Worm (Caenorhabditis elegans): ENCODE data around the gene math-25.

math-25 gene

DNA sequence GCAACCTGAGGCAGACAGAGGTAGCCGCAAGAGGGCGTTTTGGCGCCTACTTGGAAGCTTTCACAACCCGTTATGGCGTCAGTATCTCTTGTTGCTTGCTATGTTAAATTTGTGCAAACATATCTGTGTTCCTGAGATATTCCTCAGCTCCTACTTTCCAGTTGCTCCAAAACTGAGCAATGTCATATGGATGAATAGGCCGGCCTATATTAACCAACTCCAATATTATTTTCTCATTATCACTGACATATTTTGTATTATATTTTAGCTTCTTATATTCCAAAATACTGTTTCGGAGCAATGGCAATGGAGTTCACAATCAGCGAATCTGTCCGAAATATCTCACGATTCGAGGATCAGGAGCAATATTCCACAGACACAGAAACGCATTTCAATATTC is 20.2 kb upstream of the math-25 start, which contains the start of gene math-13:
Gene math-13, plus strand, starts transcription at position 301 of the 400 bp plus-strand sequence.
- no peak for TF ChIP-seq lir-3 (tag; optimal IDR thresholded peaks at IDR 0.05; ENCODE audit: poor library complexity)
- no peak for TF ChIP-seq nhr-20 (tag; optimal IDR thresholded peaks at IDR 0.05)
- TF ChIP-seq ceh-90 (tag; optimal IDR thresholded peaks at IDR 0.05) = no peak
- no peak for TF ChIP-seq aly-2 (tag; optimal IDR thresholded peaks at IDR 0.05)
- no peak for TF ChIP-seq F16B12.6 (tag; optimal IDR thresholded peaks at IDR 0.05)
- no peak for TF ChIP-seq fkh-4 (tag; optimal IDR thresholded peaks at IDR 0.05; ENCODE audit: borderline replicate concordance)

DNA sequence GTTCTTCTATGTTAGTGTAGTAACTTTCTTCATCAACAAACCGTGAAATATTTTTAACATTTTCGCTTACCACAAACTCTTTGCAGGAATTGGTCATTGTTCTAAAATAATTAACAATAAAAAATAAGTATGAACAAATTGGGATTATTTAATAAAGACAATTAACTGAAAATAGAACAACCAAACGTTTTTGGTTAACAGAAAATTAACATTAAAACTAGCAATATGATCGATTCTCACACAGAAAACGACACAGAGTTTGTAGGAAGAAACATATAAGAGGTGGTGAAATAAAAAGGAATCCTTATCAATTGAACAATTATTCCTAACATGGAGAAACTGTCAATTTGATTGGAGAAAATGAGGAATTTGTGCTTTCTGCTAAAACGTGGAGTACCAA is 17.2 kb upstream of the math-25 start, which contains the start of gene math-16:
Gene math-16, minus strand, starts transcription at position 101 of the 400 bp plus-strand sequence.
- no peak for TF ChIP-seq lin-39 (tag; optimal IDR thresholded peaks at IDR 0.05)
- TF ChIP-seq zip-4 (GFP tag; optimal IDR thresholded peaks at IDR 0.05) = no peak

DNA sequence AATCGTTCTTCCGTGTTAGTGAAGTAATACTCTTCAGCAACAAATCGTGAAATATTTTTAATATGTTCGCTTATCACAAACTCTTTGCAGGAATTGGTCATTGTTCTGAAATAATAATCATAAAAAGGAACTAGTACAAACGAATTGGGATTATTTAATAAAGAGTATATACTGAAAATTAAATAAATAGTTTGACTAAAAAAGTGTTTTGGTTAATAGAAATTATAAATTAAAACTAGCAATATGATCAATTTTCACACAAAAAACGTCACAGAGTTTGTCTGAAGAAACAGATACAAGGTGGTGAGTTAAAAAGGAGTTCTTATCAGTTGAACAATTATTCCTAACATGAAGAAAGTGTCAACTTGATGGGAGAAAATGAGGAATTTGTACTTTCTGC is 13.2 kb upstream of the math-25 start, which contains the start of gene math-5:
Gene math-5, minus strand, starts transcription at position 101 of the 400 bp plus-strand sequence.
- no peak for TF ChIP-seq aha-1 (tag; optimal IDR thresholded peaks at IDR 0.05)
- TF ChIP-seq nhr-76 (tag; optimal IDR thresholded peaks at IDR 0.05) = no peak
- TF ChIP-seq elt-2 (tag; optimal IDR thresholded peaks at IDR 0.05) = no peak
- no peak for TF ChIP-seq ceh-90 (tag; optimal IDR thresholded peaks at IDR 0.05)
- TF ChIP-seq hpl-2 (GFP tag; optimal IDR thresholded peaks at IDR 0.05) = no peak
- no peak for TF ChIP-seq lsy-2 (tag; optimal IDR thresholded peaks at IDR 0.05)
- no peak for TF ChIP-seq unc-30 (tag; optimal IDR thresholded peaks at IDR 0.05)
- TF ChIP-seq ces-1 (GFP tag; optimal IDR thresholded peaks at IDR 0.05) = no peak
- TF ChIP-seq fkh-10 (GFP tag; optimal IDR thresholded peaks at IDR 0.05) = no peak
- no peak for TF ChIP-seq elt-3 (tag; optimal IDR thresholded peaks at IDR 0.05)

DNA sequence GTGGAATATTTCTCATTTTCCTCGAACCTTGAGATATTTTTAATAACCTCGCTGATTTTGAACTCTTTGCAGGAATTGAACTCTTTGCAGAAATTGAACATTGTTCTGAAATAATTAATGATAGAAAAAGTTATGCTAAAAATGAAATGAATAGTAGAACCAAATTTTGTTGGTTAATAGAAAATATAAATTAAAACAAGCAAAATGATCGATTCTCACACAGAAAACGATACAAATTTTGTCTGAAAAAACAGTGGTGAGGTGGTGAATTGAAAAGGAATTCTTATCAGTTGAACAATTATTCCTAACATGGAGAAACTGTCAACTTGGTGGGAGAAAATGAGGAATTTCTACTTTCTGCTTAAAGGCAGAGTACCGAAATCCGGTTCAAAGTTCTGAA is 11.2 kb upstream of the math-25 start, which contains the start of gene math-6:
Gene math-6, minus strand, starts transcription at position 101 of the 400 bp plus-strand sequence.
- TF ChIP-seq pag-3 (tag; optimal IDR thresholded peaks at IDR 0.05; ENCODE audit: borderline replicate concordance, insufficient read depth) (no peak), pqm-1 (tag; optimal IDR thresholded peaks at IDR 0.05) (no peak), C34B4.2 (tag; optimal IDR thresholded peaks at IDR 0.05) (no peak)

DNA sequence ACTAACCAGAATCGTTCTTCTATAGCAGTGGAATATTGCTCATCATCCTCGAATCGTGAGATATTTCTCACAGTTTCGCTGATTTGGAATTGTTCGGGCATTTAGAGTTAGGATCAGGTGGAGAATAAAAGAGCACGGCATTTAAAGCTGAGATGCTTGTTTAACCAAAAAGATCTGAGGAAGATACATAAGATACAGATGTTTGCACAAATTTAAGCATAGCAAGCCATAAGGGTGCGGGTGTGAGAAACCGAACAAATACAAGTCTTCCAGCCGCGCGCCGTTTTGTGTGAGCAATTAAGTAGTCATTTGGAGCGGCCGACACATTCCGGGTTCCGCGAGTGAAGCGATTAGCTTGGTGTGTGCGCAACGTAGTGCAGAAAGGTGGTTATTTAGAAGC is 9.5 kb upstream of the math-25 start, which contains the start of gene math-7:
Gene math-7, minus strand, starts transcription at position 101 of the 400 bp plus-strand sequence.
- TF ChIP-seq tbx-2 (tag; optimal IDR thresholded peaks at IDR 0.05) (no peak), grh-1 (GFP tag; IDR thresholded peaks at IDR 0.05) (no peak), aha-1 (tag; optimal IDR thresholded peaks at IDR 0.05) (no peak)

DNA sequence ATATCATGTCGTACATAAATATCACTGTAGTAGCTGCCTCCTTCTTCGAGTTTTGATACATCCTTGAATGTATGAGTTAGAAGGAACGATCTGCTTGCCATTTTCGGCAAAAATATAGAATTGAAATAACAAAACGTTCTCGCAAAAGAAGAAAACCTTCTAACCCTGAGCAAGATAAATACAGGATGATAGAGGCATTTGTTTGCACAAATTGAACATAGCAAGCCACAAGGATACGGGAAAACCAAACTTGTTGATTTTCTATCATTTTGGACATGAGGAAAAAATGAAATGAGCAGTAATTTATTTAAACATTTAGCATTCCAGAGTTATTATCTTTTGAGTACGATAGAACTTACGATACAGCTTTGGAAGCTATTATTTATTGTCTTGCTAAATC is 6.8 kb upstream of the math-25 start, which contains the start of gene math-8:
Gene math-8, minus strand, starts transcription at position 101 of the 400 bp plus-strand sequence.
- TF ChIP-seq unc-30 (tag; optimal IDR thresholded peaks at IDR 0.05) (no peak), nhr-77 (tag; optimal IDR thresholded peaks at IDR 0.05) (no peak), tbx-2 (tag; optimal IDR thresholded peaks at IDR 0.05) (no peak), ceh-8 (GFP tag; optimal IDR thresholded peaks at IDR 0.05) (no peak), lsy-2 (tag; optimal IDR thresholded peaks at IDR 0.05) (no peak), skn-1 (tag; optimal IDR thresholded peaks at IDR 0.05) (no peak), ets-5 (GFP tag; IDR thresholded peaks at IDR 0.05) (no peak), C04F5.9 (tag; optimal IDR thresholded peaks at IDR 0.05) (no peak), irx-1 (tag; optimal IDR thresholded peaks at IDR 0.05) (no peak), pax-3 (tag; optimal IDR thresholded peaks at IDR 0.05) (no peak), lin-39 (tag; optimal IDR thresholded peaks at IDR 0.05) (no peak), mep-1 (tag; optimal IDR thresholded peaks at IDR 0.05) (no peak)

DNA sequence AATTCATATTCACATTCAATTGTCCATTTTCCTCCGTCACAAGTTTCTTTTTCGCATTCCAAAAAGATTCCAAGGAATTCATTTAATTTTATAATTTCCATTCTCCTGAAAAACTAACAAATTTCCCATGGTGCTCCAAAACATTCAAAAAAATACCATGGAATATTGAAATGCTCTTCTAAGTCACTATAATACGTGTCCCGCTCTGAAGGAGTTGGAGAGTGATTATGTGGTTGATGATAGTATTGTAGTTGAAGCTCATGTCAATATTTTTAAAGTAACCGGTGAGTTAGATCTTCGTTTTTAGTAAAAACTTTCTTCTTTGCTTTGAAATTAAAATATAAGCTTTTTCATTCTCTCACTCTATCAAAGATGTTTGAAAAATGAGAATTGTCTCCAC is 5.2 kb upstream of the math-25 start, which contains the start of gene math-9:
Gene math-9, minus strand, starts transcription at position 101 of the 400 bp plus-strand sequence.
- no peak for TF ChIP-seq pag-3 (tag; optimal IDR thresholded peaks at IDR 0.05; ENCODE audit: borderline replicate concordance, insufficient read depth)
- TF ChIP-seq ceh-82 (tag; optimal IDR thresholded peaks at IDR 0.05) = no peak
- no peak for TF ChIP-seq efl-3 (GFP tag; optimal IDR thresholded peaks at IDR 0.05)
- TF ChIP-seq efl-1 (optimal IDR thresholded peaks at IDR 0.05) = no peak
- TF ChIP-seq efl-1 (GFP tag; optimal IDR thresholded peaks at IDR 0.05 in 1 of 2) = peak in 1 of 2 experiments; percentile 45
- no peak for TF ChIP-seq hpl-2 (GFP tag; optimal IDR thresholded peaks at IDR 0.05)
- no peak for TF ChIP-seq egl-27 (tag; optimal IDR thresholded peaks at IDR 0.05)

All from whole organism, L1 larva.